Worm (Caenorhabditis elegans) whole organism, early embryonic: ENCODE measurements around the gene col-91.

Source experiments
- F13C5.2 ChIP-seq: sonication (generic microtip); optimal IDR thresholded peaks from 2 replicates; lab custom pipeline; 2017; ENCODE audit warnings: mild to moderate bottlenecking, missing genetic modification characterization, inconsistent platforms, missing compliant biosample characterization
- ama-1 ChIP-seq: fragments of 150-350 bp; optimal IDR thresholded peaks from 2 replicates; lab custom pipeline; 2014
- ceh-13 ChIP-seq: fragments of 200-800 bp; sonication (Bioruptor generic); optimal IDR thresholded peaks from 2 replicates; lab custom pipeline; 2018; ENCODE audit warnings: mild to moderate bottlenecking, missing genetic modification characterization, missing compliant biosample characterization
- ets-7 ChIP-seq: sonication (generic microtip); optimal IDR thresholded peaks from 2 replicates; lab custom pipeline; 2016; ENCODE audit warnings: missing genotype, missing genetic modification characterization, missing compliant biosample characterization
- flt-1 ChIP-seq: fragments of 200-800 bp; sonication (Bioruptor generic); IDR thresholded peaks from 2 replicates; pipeline ENCODE4 v1.3.6; 2022; ENCODE audit warnings: missing genetic modification characterization, missing compliant biosample characterization
- hmbx-1 ChIP-seq: sonication (generic microtip); optimal IDR thresholded peaks from 2 replicates; lab custom pipeline; 2016; ENCODE audit warnings: mild to moderate bottlenecking, missing genetic modification characterization, missing compliant biosample characterization
- hmg-4 ChIP-seq: fragments of 200-800 bp; sonication (Bioruptor generic); optimal IDR thresholded peaks from 2 replicates; lab custom pipeline; 2018; ENCODE audit warnings: mild to moderate bottlenecking, missing genetic modification characterization, missing compliant biosample characterization
- pes-1 ChIP-seq: fragments of 200-800 bp; sonication (Bioruptor generic); IDR thresholded peaks from 2 replicates; pipeline ENCODE4 v1.3.6; 2022; ENCODE audit warnings: missing genetic modification reagents, missing genetic modification characterization, missing compliant biosample characterization
- sea-1 ChIP-seq: fragments of 200-800 bp; sonication (Bioruptor generic); conservative IDR thresholded peaks from 2 replicates; pipeline ENCODE4 v1.3.6; 2022; ENCODE audit warnings: missing genetic modification characterization, missing compliant biosample characterization
- tbx-11 ChIP-seq: fragments of 200-800 bp; sonication (Bioruptor generic); IDR thresholded peaks from 2 replicates; pipeline ENCODE4 v1.3.6; 2022; ENCODE audit warnings: missing genetic modification characterization, missing compliant biosample characterization
- tra-4 ChIP-seq: sonication (generic microtip); optimal IDR thresholded peaks from 2 replicates; lab custom pipeline; 2017; ENCODE audit warnings: missing genetic modification characterization, missing compliant biosample characterization

DNA sequence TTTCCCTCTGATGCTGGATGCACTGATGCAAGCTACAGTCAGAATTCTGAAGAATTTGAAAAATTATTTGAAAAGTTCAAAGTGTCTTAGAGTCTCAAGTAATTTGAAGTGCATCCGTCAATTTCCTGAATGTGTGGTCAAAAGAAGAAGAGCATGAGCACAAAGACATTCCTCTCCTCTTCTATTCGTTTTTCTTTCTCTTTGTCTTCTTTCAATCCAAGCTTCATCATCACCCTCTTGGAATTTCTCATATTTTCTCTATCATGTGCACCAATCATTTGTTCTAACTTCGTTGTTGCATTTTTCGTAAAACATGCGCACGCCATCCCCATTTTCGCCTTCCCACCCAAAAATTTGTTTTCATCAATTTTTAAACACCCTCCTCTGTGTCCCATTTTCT lies 22.5 kb upstream of the col-91 start:
- no peak for TF ChIP-seq ama-1
- TF ChIP-seq sea-1 (GFP tag; lab: Robert Waterston, UW) = no peak
- no peak for TF ChIP-seq ets-7 (tag; lab: Kevin White, UChicago)
- TF ChIP-seq flt-1 (GFP tag; lab: Robert Waterston, UW) = no peak
- TF ChIP-seq F13C5.2 (tag; lab: Kevin White, UChicago) = no peak
- TF ChIP-seq hmbx-1 (tag; lab: Kevin White, UChicago) = no peak
- no peak for TF ChIP-seq tbx-11
- TF ChIP-seq hmg-4 (GFP tag; lab: Kevin White, UChicago) = no peak
- TF ChIP-seq ceh-13 (GFP tag; lab: Kevin White, UChicago) = no peak
- no peak for TF ChIP-seq tra-4 (tag; lab: Kevin White, UChicago)
- TF ChIP-seq pes-1 (GFP tag; lab: Robert Waterston, UW) = no peak
